Fruit fly (Drosophila melanogaster) whole organism, embryonic: ENCODE results near the gene Tengl3.

Experiments
- ATbp ChIP-seq: fragments of 200-800 bp; sonication (Bioruptor generic); optimal IDR thresholded peaks from 2 replicates; lab custom pipeline; 2017; ENCODE audit warnings: missing biosample characterization, mild to moderate bottlenecking, missing genetic modification characterization, missing genetic modification reagents
- CG11456 ChIP-seq: fragments of 200-800 bp; sonication (Bioruptor generic); IDR thresholded peaks from 3 replicates; pipeline ENCODE4 v1.3.6; 2022; ENCODE audit warnings: missing biosample characterization, missing genetic modification characterization
- CG11695 ChIP-seq: fragments of 200-800 bp; sonication (Bioruptor generic); IDR thresholded peaks from 3 replicates; pipeline ENCODE4 v1.3.6; 2022; ENCODE audit warnings: missing biosample characterization, missing genetic modification characterization
- CG12236 ChIP-seq: fragments of 200-800 bp; sonication (Bioruptor generic); optimal IDR thresholded peaks from 2 replicates; lab custom pipeline; 2016; ENCODE audit warnings: missing biosample characterization, missing genetic modification characterization
- CG12391 ChIP-seq: fragments of 200-800 bp; sonication (Bioruptor generic); optimal IDR thresholded peaks from 3 replicates; lab custom pipeline; 2018; ENCODE audit warnings: missing biosample characterization, mild to moderate bottlenecking, missing genetic modification characterization, moderate library complexity
- CG16813 ChIP-seq: fragments of 200-800 bp; sonication (Bioruptor generic); IDR thresholded peaks from 3 replicates; pipeline ENCODE4 v1.3.6; 2022; ENCODE audit warnings: missing biosample characterization, missing genetic modification characterization; ENCODE audit not compliant: partially characterized antibody
- CG2199 ChIP-seq: fragments of 200-800 bp; sonication (Bioruptor generic); IDR thresholded peaks from 3 replicates; pipeline ENCODE4 v1.3.6; 2022; ENCODE audit warnings: missing biosample characterization, missing genetic modification characterization
- CG2678 ChIP-seq: fragments of 200-800 bp; sonication (Bioruptor generic); optimal IDR thresholded peaks from 3 replicates; lab custom pipeline; 2019; ENCODE audit warnings: missing biosample characterization, mild to moderate bottlenecking, missing genetic modification characterization, moderate library complexity
- CG3726 ChIP-seq: fragments of 200-800 bp; sonication (Bioruptor generic); IDR thresholded peaks from 3 replicates; pipeline ENCODE4, ENCODE4 v1.3.6; 2022; ENCODE audit warnings: missing biosample characterization, missing genetic modification characterization
- CG3847 ChIP-seq: fragments of 200-800 bp; sonication (Bioruptor generic); IDR thresholded peaks from 2 replicates; pipeline ENCODE4 v1.3.6; 2022; ENCODE audit warnings: missing biosample characterization, missing genetic modification characterization
- CG4424 ChIP-seq: fragments of 200-800 bp; sonication (Bioruptor generic); optimal IDR thresholded peaks from 3 replicates; lab custom pipeline; 2016; ENCODE audit warnings: missing biosample characterization, missing genetic modification characterization
- CG6254 ChIP-seq: fragments of 200-800 bp; sonication (Bioruptor generic); optimal IDR thresholded peaks from 3 replicates; lab custom pipeline; 2017; ENCODE audit warnings: mild to moderate bottlenecking, missing biosample characterization, missing genetic modification reagents, missing genetic modification characterization
- CG6689 ChIP-seq: fragments of 200-800 bp; sonication (Bioruptor generic); IDR thresholded peaks from 2 replicates; pipeline ENCODE4 v1.3.6; 2022; ENCODE audit warnings: missing biosample characterization, missing genetic modification characterization
- CG7271 ChIP-seq: fragments of 200-800 bp; sonication (Bioruptor generic); optimal IDR thresholded peaks from 2 replicates; lab custom pipeline; 2018; ENCODE audit warnings: missing biosample characterization, mild to moderate bottlenecking, missing genetic modification characterization, moderate library complexity
- Dbx ChIP-seq: fragments of 200-800 bp; sonication (Bioruptor generic); IDR thresholded peaks from 3 replicates; pipeline ENCODE4 v1.3.6; 2022; ENCODE audit warnings: missing biosample characterization, missing genetic modification characterization
- E2f1 ChIP-seq: fragments of 200-800 bp; sonication (Bioruptor generic); IDR thresholded peaks from 2 replicates; pipeline ENCODE4 v1.3.6; 2022; ENCODE audit warnings: missing biosample characterization, missing genetic modification characterization
- Eip74EF ChIP-seq, 2 experiments: fragments of 200-800 bp in 1 of 2; fragments of >200 bp in 1 of 2; sonication (Bioruptor generic) in 1 of 2; optimal IDR thresholded peaks; 2 replicates each; lab custom pipeline; 2017 to 2019; ENCODE audit warnings: missing biosample characterization in 2 of 2, missing genetic modification characterization in 2 of 2, mild to moderate bottlenecking in 1 of 2, moderate library complexity in 1 of 2
- GATAe ChIP-seq: fragments of 200-800 bp; sonication (Bioruptor generic); conservative IDR thresholded peaks from 2 replicates; pipeline ENCODE4 v1.3.6; 2022; ENCODE audit warnings: missing biosample characterization, missing genetic modification characterization
- HmgZ ChIP-seq: fragments of 200-800 bp; sonication (Bioruptor generic); optimal IDR thresholded peaks from 2 replicates; lab custom pipeline; 2018; ENCODE audit warnings: missing biosample characterization, mild to moderate bottlenecking, missing genetic modification characterization
- Kr ChIP-seq: fragments of 200-800 bp; sonication (Bioruptor generic); optimal IDR thresholded peaks from 2 replicates; lab custom pipeline; 2017; ENCODE audit warnings: missing biosample characterization, mild to moderate bottlenecking, missing genetic modification characterization
- NC2α ChIP-seq: fragments of 200-800 bp; sonication (Bioruptor generic); optimal IDR thresholded peaks from 2 replicates; lab custom pipeline; 2016; ENCODE audit warnings: missing biosample characterization, missing genetic modification characterization
- Nf-YC ChIP-seq: fragments of 200-800 bp; optimal IDR thresholded peaks from 3 replicates; lab custom pipeline; 2019; ENCODE audit warnings: missing biosample characterization, mild to moderate bottlenecking, missing genetic modification characterization, moderate library complexity
- NfI ChIP-seq: fragments of 200-800 bp; sonication (Bioruptor generic); optimal IDR thresholded peaks from 3 replicates; lab custom pipeline; 2018; ENCODE audit warnings: missing biosample characterization, mild to moderate bottlenecking, missing genetic modification characterization, moderate library complexity
- Ravus ChIP-seq: fragments of 200-800 bp; sonication (Bioruptor generic); IDR thresholded peaks from 2 replicates; pipeline ENCODE4 v1.3.6; 2022; ENCODE audit warnings: missing biosample characterization, missing genetic modification characterization
- Rfx ChIP-seq: fragments of 200-800 bp; sonication (Bioruptor generic); IDR thresholded peaks from 2 replicates; pipeline ENCODE4 v1.3.6; 2022; ENCODE audit warnings: missing biosample characterization, missing genetic modification characterization
- Stat92E ChIP-seq, 3 experiments: fragments of >200 bp in 2 of 3; fragments of 200-800 bp in 1 of 3; sonication (Bioruptor generic) in 1 of 3; optimal IDR thresholded peaks; 2 replicates each; lab custom pipeline; 2017 to 2019; ENCODE audit warnings: missing biosample characterization in 3 of 3, missing genetic modification characterization in 3 of 3, mild to moderate bottlenecking in 1 of 3, moderate library complexity in 1 of 3
- bcd ChIP-seq: fragments of 200-800 bp; sonication (Bioruptor generic); optimal IDR thresholded peaks from 2 replicates; lab custom pipeline; 2017; ENCODE audit warnings: missing biosample characterization, mild to moderate bottlenecking, missing genetic modification characterization
- bsh ChIP-seq, 2 experiments: fragments of 200-800 bp; sonication (Bioruptor generic); optimal IDR thresholded peaks; 2 replicates each; lab custom pipeline; 2017 to 2018; ENCODE audit warnings: mild to moderate bottlenecking in 2 of 2, missing biosample characterization in 2 of 2, missing genetic modification characterization in 2 of 2, moderate library complexity in 1 of 2
- chif ChIP-seq, 2 experiments: fragments of 200-800 bp; sonication (Bioruptor generic); optimal IDR thresholded peaks; 3 replicates each; lab custom pipeline; 2016; ENCODE audit warnings: missing biosample characterization in 2 of 2, missing genetic modification characterization in 2 of 2
- ci ChIP-seq: fragments of 200-800 bp; sonication (Bioruptor generic); IDR thresholded peaks from 3 replicates; pipeline ENCODE4 v1.3.6; 2022; ENCODE audit warnings: missing biosample characterization, missing genetic modification characterization
- dimm ChIP-seq: fragments of 200-800 bp; sonication (Bioruptor generic); IDR thresholded peaks from 2 replicates; pipeline ENCODE4 v1.3.6; 2022; ENCODE audit warnings: missing biosample characterization, missing genetic modification characterization
- exex ChIP-seq: fragments of 200-800 bp; sonication (Bioruptor generic); optimal IDR thresholded peaks from 4 replicates; lab custom pipeline; 2018; ENCODE audit warnings: missing biosample characterization, mild to moderate bottlenecking, missing genetic modification characterization, moderate library complexity
- gcm2 ChIP-seq: fragments of 200-800 bp; sonication (Bioruptor generic); optimal IDR thresholded peaks from 2 replicates; lab custom pipeline; 2016; ENCODE audit warnings: missing biosample characterization, missing genetic modification characterization
- grau ChIP-seq: fragments of 200-800 bp; optimal IDR thresholded peaks from 3 replicates; lab custom pipeline; 2019; ENCODE audit warnings: missing biosample characterization, mild to moderate bottlenecking, missing genetic modification characterization, moderate library complexity
- gro ChIP-seq: fragments of 200-800 bp; sonication (Bioruptor generic); optimal IDR thresholded peaks from 2 replicates; lab custom pipeline; 2016; ENCODE audit warnings: missing biosample characterization, missing genetic modification characterization
- hth ChIP-seq: fragments of >200 bp; optimal IDR thresholded peaks from 2 replicates; lab custom pipeline; 2017; ENCODE audit warnings: inconsistent platforms
- jigr1 ChIP-seq: fragments of 200-800 bp; sonication (Bioruptor generic); IDR thresholded peaks from 3 replicates; pipeline ENCODE4 v1.3.6; 2022; ENCODE audit warnings: missing biosample characterization, missing genetic modification characterization
- kni ChIP-seq: fragments of 200-800 bp; sonication (Bioruptor generic); optimal IDR thresholded peaks from 3 replicates; lab custom pipeline; 2017; ENCODE audit warnings: mild to moderate bottlenecking, missing biosample characterization, missing genetic modification reagents, missing genetic modification characterization
- lola ChIP-seq, 3 experiments: fragments of >200 bp in 2 of 3; fragments of 200-800 bp in 1 of 3; sonication (Bioruptor generic) in 1 of 3; optimal IDR thresholded peaks; 2 replicates each; lab custom pipeline; 2017 to 2019; ENCODE audit warnings: missing biosample characterization in 3 of 3, missing genetic modification characterization in 3 of 3, mild to moderate bottlenecking in 1 of 3, moderate library complexity in 1 of 3
- mirr ChIP-seq: fragments of 200-800 bp; sonication (Bioruptor generic); optimal IDR thresholded peaks from 3 replicates; lab custom pipeline; 2018; ENCODE audit warnings: missing biosample characterization, mild to moderate bottlenecking, missing genetic modification characterization
- psq ChIP-seq: fragments of 200-800 bp; sonication (Bioruptor generic); optimal IDR thresholded peaks from 2 replicates; lab custom pipeline; 2017; ENCODE audit warnings: missing biosample characterization, missing genetic modification characterization
- scrt ChIP-seq: fragments of 200-800 bp; sonication (Bioruptor generic); optimal IDR thresholded peaks from 2 replicates; lab custom pipeline; 2018; ENCODE audit warnings: missing biosample characterization, mild to moderate bottlenecking, missing genetic modification characterization, moderate library complexity
- seq ChIP-seq: fragments of 200-800 bp; sonication (Bioruptor generic); IDR thresholded peaks from 2 replicates; pipeline ENCODE4 v1.3.6; 2022; ENCODE audit warnings: missing biosample characterization, missing genetic modification characterization
- shn ChIP-seq: fragments of 200-800 bp; sonication (Bioruptor generic); optimal IDR thresholded peaks from 3 replicates; lab custom pipeline; 2016; ENCODE audit warnings: missing biosample characterization, missing genetic modification characterization
- tap ChIP-seq: fragments of 200-800 bp; optimal IDR thresholded peaks from 3 replicates; lab custom pipeline; 2019; ENCODE audit warnings: missing biosample characterization, mild to moderate bottlenecking, missing genetic modification characterization, moderate library complexity
- twi ChIP-seq: fragments of 200-800 bp; optimal IDR thresholded peaks from 2 replicates; lab custom pipeline; 2019; ENCODE audit warnings: missing biosample characterization, mild to moderate bottlenecking, missing genetic modification characterization, moderate library complexity
- tx ChIP-seq: fragments of 200-800 bp; sonication (Bioruptor generic); optimal IDR thresholded peaks from 2 replicates; lab custom pipeline; 2016; ENCODE audit warnings: missing biosample characterization, missing genetic modification characterization
- wdn ChIP-seq: fragments of 200-800 bp; sonication (Bioruptor generic); IDR thresholded peaks from 2 replicates; pipeline ENCODE4 v1.3.6; 2022; ENCODE audit warnings: missing biosample characterization, missing genetic modification characterization

The Tengl3 gene

dm6 chr2L:2226259-2227121 is 11.6 kb downstream of the Tengl3 start, which contains the start of the genes CG15387 and sau (continued):
- TF ChIP-seq bsh (GFP tag; optimal IDR thresholded peaks at IDR 0.05; lab: Kevin White, UChicago) = peak; percentile 36 to 87
- TF ChIP-seq CG4424 (GFP tag; lab: Kevin White, UChicago) = peak; percentile 90
- TF ChIP-seq Eip74EF (GFP tag; optimal IDR thresholded peaks at IDR 0.05; lab: Kevin White, UChicago) = peak in 1 of 2 experiments; percentile 65
- peak; percentile 86 to 91 for TF ChIP-seq chif (GFP tag; optimal IDR thresholded peaks at IDR 0.05; lab: Kevin White, UChicago)
- peak; percentile 89 for TF ChIP-seq CG3847 (GFP tag; lab: Robert Waterston, UW)
- peak; percentile 71 for TF ChIP-seq psq (GFP tag; lab: Kevin White, UChicago)
- peak; percentile 56 for TF ChIP-seq ATbp (GFP tag; lab: Kevin White, UChicago)
- no peak for TF ChIP-seq CG6254 (GFP tag; lab: Kevin White, UChicago)
- no peak for TF ChIP-seq hth (lab: Kevin White, UChicago)
- peak; percentile 73; the same call in 1 of the 2 replicates for TF ChIP-seq wdn (GFP tag; lab: Robert Waterston, UW)
- TF ChIP-seq NfI (GFP tag; lab: Kevin White, UChicago) = peak; percentile 90
- TF ChIP-seq CG11695 (GFP tag; lab: Robert Waterston, UW) = peak; percentile 62; the same call in 1 of the 3 replicates
- TF ChIP-seq CG7271 (tag; lab: Kevin White, UChicago) = peak; percentile 19
- TF ChIP-seq twi (tag; lab: Kevin White, UChicago) = peak; percentile 78
- peak; percentile 89 for TF ChIP-seq Rfx (GFP tag; lab: Robert Waterston, UW)
- peak; percentile 84 for TF ChIP-seq Dbx (GFP tag; lab: Robert Waterston, UW)
- peak; percentile 93 for TF ChIP-seq HmgZ (tag; lab: Kevin White, UChicago)
- TF ChIP-seq gro (GFP tag; lab: Kevin White, UChicago) = peak; percentile 93
- TF ChIP-seq lola (GFP tag; optimal IDR thresholded peaks at IDR 0.05; lab: Kevin White, UChicago) = peak in 1 of 3 experiments; percentile 82
- no peak for TF ChIP-seq jigr1
- TF ChIP-seq CG12236 (GFP tag; lab: Kevin White, UChicago) = peak; percentile 78
- peak; percentile 86 for TF ChIP-seq grau (tag; lab: Kevin White, UChicago)
- TF ChIP-seq CG16813 (GFP tag; lab: Robert Waterston, UW) = peak; percentile 94
- TF ChIP-seq GATAe (GFP tag; lab: Robert Waterston, UW) = no peak; the same call in 1 of the 2 replicates
- TF ChIP-seq CG12391 (tag; lab: Kevin White, UChicago) = peak; percentile 95
- peak; percentile 71 for TF ChIP-seq scrt (GFP tag; lab: Kevin White, UChicago)
- TF ChIP-seq tx (GFP tag; lab: Kevin White, UChicago) = peak; percentile 91
- TF ChIP-seq Nf-YC (tag; lab: Kevin White, UChicago) = peak; percentile 78
- peak; percentile 52; the same call in 1 of the 3 replicates for TF ChIP-seq CG3726
- TF ChIP-seq Kr (GFP tag; lab: Kevin White, UChicago) = no peak
- TF ChIP-seq dimm (GFP tag; lab: Robert Waterston, UW) = no peak
- TF ChIP-seq bcd (GFP tag; lab: Kevin White, UChicago) = peak; percentile 82
- TF ChIP-seq CG2678 (tag; lab: Kevin White, UChicago) = peak; percentile 88
- TF ChIP-seq NC2α (GFP tag; lab: Kevin White, UChicago) = peak; percentile 81
- peak; percentile 84 for TF ChIP-seq CG11456 (GFP tag; lab: Robert Waterston, UW)
- TF ChIP-seq Ravus = peak; percentile 46
- TF ChIP-seq kni (GFP tag; lab: Kevin White, UChicago) = peak; percentile 61
- peak; percentile 81 for TF ChIP-seq mirr (GFP tag; lab: Kevin White, UChicago)
- TF ChIP-seq ci (GFP tag; lab: Robert Waterston, UW) = peak; percentile 89
- no peak for TF ChIP-seq Stat92E (GFP tag; optimal IDR thresholded peaks at IDR 0.05; lab: Kevin White, UChicago)
- TF ChIP-seq exex (tag; lab: Kevin White, UChicago) = peak; percentile 73
- TF ChIP-seq gcm2 (GFP tag; lab: Kevin White, UChicago) = no peak
- peak; percentile 76 for TF ChIP-seq tap (tag; lab: Kevin White, UChicago)
- TF ChIP-seq E2f1 (GFP tag; lab: Robert Waterston, UW) = peak; percentile 80
- 0 out of 3 replicates have a peak, but pooled peaks have one; percentile 76 for TF ChIP-seq CG2199 (GFP tag; lab: Robert Waterston, UW)
- TF ChIP-seq CG6689 (GFP tag; lab: Robert Waterston, UW) = peak; percentile 83
- TF ChIP-seq seq (GFP tag; lab: Robert Waterston, UW) = peak; percentile 80
- peak; percentile 93 for TF ChIP-seq shn
